Worm (Caenorhabditis elegans) whole organism, L3 larva: Measurements from ENCODE around the gene upb-1.

Source experiments
- aly-2 ChIP-seq: fragments of 150-350 bp; optimal IDR thresholded peaks from 2 replicates; lab custom pipeline; 2014; ENCODE audit warnings: missing biosample characterization, missing genetic modification characterization
- egl-27 ChIP-seq: sonication (generic microtip); optimal IDR thresholded peaks from 4 replicates; lab custom pipeline; 2017; ENCODE audit warnings: missing biosample characterization, missing genetic modification reagents, missing genetic modification characterization
- elt-3 ChIP-seq, 3 experiments: fragments of 150-350 bp in 1 of 3; sonication (generic microtip) in 2 of 3; optimal IDR thresholded peaks; 2 replicates in 2 of 3; 4 replicates in 1 of 3; lab custom pipeline; 2014 to 2017; ENCODE audit warnings: missing biosample characterization in 3 of 3, missing genetic modification characterization in 3 of 3
- mml-1 ChIP-seq: fragments of 150-350 bp; sonication (generic microtip); optimal IDR thresholded peaks from 3 replicates; lab custom pipeline; 2014; ENCODE audit warnings: missing biosample characterization, missing genetic modification characterization
- pha-4 ChIP-seq: fragments of 150-350 bp; optimal IDR thresholded peaks from 2 replicates; lab custom pipeline; 2014; ENCODE audit warnings: missing biosample characterization, missing genetic modification reagents, missing genetic modification characterization
- tbx-2 ChIP-seq: sonication (generic microtip); optimal IDR thresholded peaks from 2 replicates; lab custom pipeline; 2016; ENCODE audit warnings: mild to moderate bottlenecking, missing genetic modification characterization, missing compliant biosample characterization
- unc-62 ChIP-seq: fragments of 150-350 bp; sonication (generic microtip); optimal IDR thresholded peaks from 4 replicates; lab custom pipeline; 2014; ENCODE audit warnings: missing biosample characterization, missing genetic modification reagents, missing genetic modification characterization

- TF ChIP-seq egl-27 (tag; lab: Kevin White, UChicago), result no peak
- TF ChIP-seq aly-2 (tag; lab: Kevin White, UChicago), result no peak
- TF ChIP-seq elt-3 (tag; optimal IDR thresholded peaks at IDR 0.05; lab: Kevin White, UChicago), result no peak
- TF ChIP-seq tbx-2 (tag; lab: Kevin White, UChicago), result no peak
- TF ChIP-seq pha-4 (tag; lab: Kevin White, UChicago), result no peak
- TF ChIP-seq mml-1 (tag; lab: Kevin White, UChicago), result no peak
- TF ChIP-seq unc-62 (GFP tag; lab: Kevin White, UChicago), result no peak
Observed at ce11 chrII:6306125-6306524, 16.2 kb upstream of the upb-1 start, which contains the start of gene C29F5.8.
